Fruit fly (Drosophila melanogaster) whole organism, pupa: ENCODE data around the gene Ada2b.

Experiments
- CG10348 ChIP-seq: fragments of 200-800 bp; sonication (Bioruptor generic); IDR thresholded peaks from 2 replicates; pipeline ENCODE4 v1.3.6; 2022; ENCODE audit warnings: missing biosample characterization, missing genetic modification characterization
- CG12605 ChIP-seq: fragments of 200-800 bp; sonication (Bioruptor generic); IDR thresholded peaks from 2 replicates; pipeline ENCODE4 v1.3.6; 2022; ENCODE audit warnings: missing biosample characterization, missing genetic modification characterization
- CG13204 ChIP-seq: fragments of 200-800 bp; sonication (Bioruptor generic); optimal IDR thresholded peaks from 2 replicates; lab custom pipeline; 2018; ENCODE audit warnings: missing biosample characterization, mild to moderate bottlenecking, missing genetic modification characterization, moderate library complexity
- CG14655 ChIP-seq: fragments of 200-800 bp; sonication (Bioruptor generic); optimal IDR thresholded peaks from 3 replicates; lab custom pipeline; 2017; ENCODE audit warnings: mild to moderate bottlenecking, missing biosample characterization, missing genetic modification reagents, missing genetic modification characterization
- CG15710 ChIP-seq: fragments of 200-800 bp; sonication (Bioruptor generic); optimal IDR thresholded peaks from 2 replicates; lab custom pipeline; 2018; ENCODE audit warnings: missing biosample characterization, mild to moderate bottlenecking, missing genetic modification characterization, moderate library complexity
- CG17806 ChIP-seq: fragments of 200-800 bp; sonication (Bioruptor generic); optimal IDR thresholded peaks from 2 replicates; lab custom pipeline; 2018; ENCODE audit warnings: missing biosample characterization, mild to moderate bottlenecking, missing genetic modification characterization, moderate library complexity
- CG32121 ChIP-seq: fragments of 200-800 bp; sonication (Bioruptor generic); IDR thresholded peaks from 2 replicates; pipeline ENCODE4 v1.3.6; 2022; ENCODE audit warnings: missing biosample characterization, missing genetic modification characterization
- CG34367 ChIP-seq: fragments of 200-800 bp; sonication (Bioruptor generic); optimal IDR thresholded peaks from 2 replicates; lab custom pipeline; 2018; ENCODE audit warnings: missing biosample characterization, mild to moderate bottlenecking, missing genetic modification characterization
- CG4496 ChIP-seq: fragments of 200-800 bp; sonication (Bioruptor generic); IDR thresholded peaks from 3 replicates; pipeline ENCODE4 v1.3.6; 2022; ENCODE audit warnings: missing biosample characterization, missing genetic modification characterization
- CG8159 ChIP-seq: fragments of 200-800 bp; sonication (Bioruptor generic); optimal IDR thresholded peaks from 3 replicates; lab custom pipeline; 2018; ENCODE audit warnings: missing biosample characterization, mild to moderate bottlenecking, missing genetic modification characterization, moderate library complexity
- CG8301 ChIP-seq: fragments of 200-800 bp; sonication (Bioruptor generic); optimal IDR thresholded peaks from 2 replicates; lab custom pipeline; 2018; ENCODE audit warnings: missing biosample characterization, mild to moderate bottlenecking, missing genetic modification characterization
- CG9948 ChIP-seq: fragments of 200-800 bp; sonication (Bioruptor generic); optimal IDR thresholded peaks from 2 replicates; lab custom pipeline; 2018; ENCODE audit warnings: missing biosample characterization, mild to moderate bottlenecking, missing genetic modification characterization, moderate library complexity
- D1 ChIP-seq: fragments of 200-800 bp; sonication (Bioruptor generic); optimal IDR thresholded peaks from 2 replicates; lab custom pipeline; 2018; ENCODE audit warnings: missing biosample characterization, mild to moderate bottlenecking, missing genetic modification characterization, moderate library complexity
- EcR ChIP-seq: fragments of 200-800 bp; sonication (Bioruptor generic); optimal IDR thresholded peaks from 3 replicates; lab custom pipeline; 2019; ENCODE audit warnings: missing biosample characterization, missing genetic modification characterization, mild to moderate bottlenecking, moderate library complexity, missing genetic modification reagents
- Ets98B ChIP-seq: fragments of 200-800 bp; sonication (Bioruptor generic); IDR thresholded peaks from 2 replicates; pipeline ENCODE4 v1.3.6; 2022; ENCODE audit warnings: missing biosample characterization, missing genetic modification characterization
- Pif1A ChIP-seq: fragments of 200-800 bp; sonication (Bioruptor generic); optimal IDR thresholded peaks from 3 replicates; lab custom pipeline; 2016; ENCODE audit warnings: missing biosample characterization, missing genetic modification characterization
- Pif1B ChIP-seq: fragments of 200-800 bp; sonication (Bioruptor generic); optimal IDR thresholded peaks from 3 replicates; lab custom pipeline; 2016; ENCODE audit warnings: missing biosample characterization, missing genetic modification characterization
- Snoo ChIP-seq: fragments of 200-800 bp; sonication (Bioruptor generic); optimal IDR thresholded peaks from 3 replicates; lab custom pipeline; 2017; ENCODE audit warnings: missing biosample characterization, mild to moderate bottlenecking, missing genetic modification characterization, inconsistent platforms
- fd96Ca ChIP-seq: fragments of 200-800 bp; sonication (Bioruptor generic); IDR thresholded peaks from 3 replicates; pipeline ENCODE4 v1.3.6; 2022; ENCODE audit warnings: missing biosample characterization, missing genetic modification characterization
- gl ChIP-seq: fragments of 200-800 bp; sonication (Bioruptor generic); optimal IDR thresholded peaks from 2 replicates; lab custom pipeline; 2018; ENCODE audit warnings: missing biosample characterization, mild to moderate bottlenecking, missing genetic modification characterization
- rn ChIP-seq: fragments of 200-800 bp; sonication (Bioruptor generic); IDR thresholded peaks from 2 replicates; pipeline ENCODE4 v1.3.6; 2022; ENCODE audit warnings: missing biosample characterization, missing genetic modification characterization

The Ada2b gene

DNA sequence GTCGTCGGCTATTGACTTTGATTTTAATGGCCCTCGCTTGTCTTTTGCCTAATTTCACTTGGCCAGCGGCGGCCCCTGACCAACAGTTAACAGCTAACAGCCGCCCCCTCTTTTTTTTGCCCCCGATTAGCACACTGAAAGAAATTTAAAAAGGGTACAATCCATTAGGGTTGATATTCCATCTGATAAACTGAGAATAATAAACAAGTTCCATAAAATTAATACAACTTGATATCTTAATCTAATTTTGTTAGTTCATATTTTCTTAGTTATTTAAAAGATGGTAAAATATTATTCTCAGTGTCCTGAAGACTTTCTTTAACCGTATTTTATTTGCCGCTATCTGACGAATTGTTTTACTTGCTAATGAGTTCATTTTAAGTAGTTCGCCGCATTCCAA lies 50.8 kb downstream of the Ada2b start:
- no peak for TF ChIP-seq CG15710 (tag; lab: Kevin White, UChicago)
- TF ChIP-seq CG34367 (tag; lab: Kevin White, UChicago), result no peak
- no peak for TF ChIP-seq CG8159 (tag; lab: Kevin White, UChicago)
- TF ChIP-seq CG12605 (GFP tag; lab: Robert Waterston, UW), result no peak
- no peak for TF ChIP-seq CG9948 (tag; lab: Kevin White, UChicago)
- TF ChIP-seq CG13204 (GFP tag; lab: Kevin White, UChicago), result no peak
- TF ChIP-seq CG32121 (GFP tag; lab: Robert Waterston, UW), result no peak
- no peak for TF ChIP-seq CG4496
- TF ChIP-seq Pif1B (GFP tag; lab: Kevin White, UChicago), result no peak
- no peak for TF ChIP-seq CG14655 (GFP tag; lab: Kevin White, UChicago)
- TF ChIP-seq CG10348, result no peak
- no peak for TF ChIP-seq fd96Ca (GFP tag; lab: Robert Waterston, UW)
- no peak for TF ChIP-seq CG8301
- no peak for TF ChIP-seq Ets98B (GFP tag; lab: Robert Waterston, UW)
- no peak for TF ChIP-seq Snoo (tag; lab: Kevin White, UChicago)
- TF ChIP-seq Pif1A, result no peak
- TF ChIP-seq EcR (GFP tag; lab: Kevin White, UChicago), result no peak
- TF ChIP-seq CG17806 (tag; lab: Kevin White, UChicago), result no peak
- TF ChIP-seq rn (GFP tag; lab: Robert Waterston, UW), result no peak
- TF ChIP-seq D1 (tag; lab: Kevin White, UChicago), result no peak

DNA sequence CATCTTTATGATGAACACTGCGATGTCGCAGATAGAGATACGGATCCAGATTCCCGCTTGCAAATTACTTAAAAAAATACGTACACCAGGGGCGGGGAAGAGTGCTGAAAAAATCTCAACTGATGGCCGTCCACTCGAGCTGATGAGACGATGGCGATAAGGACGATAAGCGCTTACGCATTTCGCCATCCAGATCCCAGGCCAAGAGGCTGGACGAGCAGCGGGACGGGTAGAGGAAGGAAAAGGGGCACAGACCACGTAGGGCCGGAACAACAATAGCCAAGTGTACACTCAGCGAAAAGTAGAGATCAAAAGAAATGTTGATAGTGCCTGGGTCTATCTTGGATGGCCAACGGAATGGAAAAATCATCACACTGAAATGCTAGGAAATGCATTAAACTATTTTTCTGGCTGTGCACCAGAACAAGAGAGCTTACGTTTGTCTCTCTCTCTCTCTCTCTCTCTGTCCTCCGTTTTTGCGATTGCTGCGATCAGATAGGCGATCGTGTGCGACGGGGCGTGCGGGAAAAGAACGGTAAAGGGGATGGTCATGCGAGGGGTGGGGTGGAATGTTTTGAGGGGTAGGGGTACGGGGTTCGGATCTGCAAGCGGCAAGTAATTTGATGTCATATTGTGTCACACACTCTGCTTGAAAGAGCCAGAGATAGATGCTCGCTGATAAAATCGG lies 52.7 kb downstream of the Ada2b start:
- TF ChIP-seq CG8301 (no peak), CG17806 (tag; lab: Kevin White, UChicago) (peak; percentile 7), CG10348 (no peak), Snoo (tag; lab: Kevin White, UChicago) (no peak), rn (GFP tag; lab: Robert Waterston, UW) (no peak), CG8159 (tag; lab: Kevin White, UChicago) (peak; percentile 27), fd96Ca (GFP tag; lab: Robert Waterston, UW) (0 out of 3 replicates have a peak, but pooled peaks have one; percentile 9), Pif1A (no peak), CG32121 (GFP tag; lab: Robert Waterston, UW) (no peak), Pif1B (GFP tag; lab: Kevin White, UChicago) (no peak), gl (tag; lab: Kevin White, UChicago) (no peak)
